Worm (Caenorhabditis elegans): ENCODE data around the gene mgl-1.

- TF ChIP-seq nhr-237 (tag; optimal IDR thresholded peaks at IDR 0.05): no peak
- TF ChIP-seq tbx-8 (GFP tag; optimal IDR thresholded peaks at IDR 0.05): no peak
- TF ChIP-seq mls-2 (tag; optimal IDR thresholded peaks at IDR 0.05): no peak
- TF ChIP-seq snpc-4 (tag; optimal IDR thresholded peaks at IDR 0.05): no peak
- no peak for TF ChIP-seq pha-4 (tag; optimal IDR thresholded peaks at IDR 0.05)
- TF ChIP-seq mep-1 (tag; optimal IDR thresholded peaks at IDR 0.05): no peak
- TF ChIP-seq lin-13 (tag; optimal IDR thresholded peaks at IDR 0.05): no peak
- TF ChIP-seq lin-32 (GFP tag; optimal IDR thresholded peaks at IDR 0.05): no peak
- TF ChIP-seq ztf-11 (tag; optimal IDR thresholded peaks at IDR 0.05): no peak
- TF ChIP-seq nhr-2 (tag; optimal IDR thresholded peaks at IDR 0.05): no peak
Measured at ce11 chrX:10008664-10009063, 32.6 kb upstream of the mgl-1 start, which contains the start of gene F19C6.3.
